Fruit fly (Drosophila melanogaster) whole organism, embryonic: ENCODE data around the gene CG10602.

ENCODE experiments used
- Atf3 ChIP-seq: fragments of 200-800 bp; sonication (Bioruptor generic); optimal IDR thresholded peaks from 3 replicates; lab custom pipeline; 2016; ENCODE audit warnings: missing biosample characterization, missing genetic modification characterization
- Awh ChIP-seq: fragments of 200-800 bp; sonication (Bioruptor generic); IDR thresholded peaks from 2 replicates; pipeline ENCODE4, ENCODE4 v1.3.6; 2022; ENCODE audit warnings: missing biosample characterization, missing genetic modification characterization
- Bgb ChIP-seq: fragments of 200-800 bp; sonication (Bioruptor generic); IDR thresholded peaks from 2 replicates; pipeline ENCODE4 v1.3.6; 2022; ENCODE audit warnings: missing biosample characterization, missing genetic modification characterization; ENCODE audit not compliant: partially characterized antibody
- C15 ChIP-seq: fragments of 200-800 bp; sonication (Bioruptor generic); IDR thresholded peaks from 3 replicates; pipeline ENCODE4 v1.3.6; 2022; ENCODE audit warnings: missing biosample characterization, missing genetic modification characterization
- CG1024 ChIP-seq: fragments of 200-800 bp; sonication (Bioruptor generic); IDR thresholded peaks from 2 replicates; pipeline ENCODE4 v1.3.6; 2022; ENCODE audit warnings: missing biosample characterization, missing genetic modification characterization
- CG11247 ChIP-seq: fragments of 200-800 bp; sonication (Bioruptor generic); IDR thresholded peaks from 2 replicates; pipeline ENCODE4 v1.3.6; 2022; ENCODE audit warnings: missing biosample characterization, missing genetic modification characterization
- CG11696 ChIP-seq: fragments of 200-800 bp; sonication (Bioruptor generic); IDR thresholded peaks from 2 replicates; pipeline ENCODE4 v1.3.6; 2022; ENCODE audit warnings: missing biosample characterization, missing genetic modification characterization
- CG12071 ChIP-seq: fragments of 200-800 bp; sonication (Bioruptor generic); optimal IDR thresholded peaks from 3 replicates; lab custom pipeline; 2018; ENCODE audit warnings: missing biosample characterization, mild to moderate bottlenecking, missing genetic modification characterization
- CG12299 ChIP-seq: fragments of 200-800 bp; sonication (Bioruptor generic); optimal IDR thresholded peaks from 2 replicates; lab custom pipeline; 2018; ENCODE audit warnings: missing biosample characterization, mild to moderate bottlenecking, missing genetic modification characterization
- CG1233 ChIP-seq: fragments of 200-800 bp; sonication (Bioruptor generic); optimal IDR thresholded peaks from 4 replicates; lab custom pipeline; 2018; ENCODE audit warnings: missing biosample characterization, mild to moderate bottlenecking, missing genetic modification characterization
- CG17829 ChIP-seq: fragments of 200-800 bp; optimal IDR thresholded peaks from 2 replicates; lab custom pipeline; 2019; ENCODE audit warnings: missing biosample characterization, mild to moderate bottlenecking, missing genetic modification characterization, moderate library complexity
- CG18011 ChIP-seq: fragments of 200-800 bp; sonication (Bioruptor generic); optimal IDR thresholded peaks from 2 replicates; lab custom pipeline; 2017; ENCODE audit warnings: missing biosample characterization, missing genetic modification characterization, mild to moderate bottlenecking, moderate library complexity, missing genotype
- CG18764 ChIP-seq: fragments of 200-800 bp; sonication (Bioruptor generic); optimal IDR thresholded peaks from 3 replicates; lab custom pipeline; 2016; ENCODE audit warnings: missing biosample characterization, missing genetic modification characterization
- CG31365 ChIP-seq: fragments of 200-800 bp; sonication (Bioruptor generic); optimal IDR thresholded peaks from 2 replicates; lab custom pipeline; 2018; ENCODE audit warnings: missing biosample characterization, mild to moderate bottlenecking, missing genetic modification characterization
- CG42726 ChIP-seq: fragments of 200-800 bp; sonication (Bioruptor generic); IDR thresholded peaks from 2 replicates; pipeline ENCODE4 v1.3.6; 2022; ENCODE audit warnings: missing biosample characterization, missing genetic modification characterization; ENCODE audit not compliant: partially characterized antibody
- CG4707 ChIP-seq: fragments of 200-800 bp; sonication (Bioruptor generic); optimal IDR thresholded peaks from 2 replicates; lab custom pipeline; 2018; ENCODE audit warnings: missing biosample characterization, mild to moderate bottlenecking, missing genetic modification characterization, moderate library complexity
- CG6654 ChIP-seq: fragments of 200-800 bp; sonication (Bioruptor generic); optimal IDR thresholded peaks from 2 replicates; lab custom pipeline; 2017; ENCODE audit warnings: missing biosample characterization, mild to moderate bottlenecking, missing genetic modification characterization
- CG7963 ChIP-seq: fragments of 200-800 bp; sonication (Bioruptor generic); IDR thresholded peaks from 3 replicates; pipeline ENCODE4 v1.3.6; 2022; ENCODE audit warnings: missing biosample characterization, missing genetic modification characterization; ENCODE audit not compliant: partially characterized antibody
- CG8944 ChIP-seq: fragments of 200-800 bp; sonication (Bioruptor generic); optimal IDR thresholded peaks from 3 replicates; lab custom pipeline; 2016; ENCODE audit warnings: missing biosample characterization, missing genetic modification characterization
- CG9817 ChIP-seq: fragments of 200-800 bp; sonication (Bioruptor generic); optimal IDR thresholded peaks from 2 replicates; lab custom pipeline; 2018; ENCODE audit warnings: missing biosample characterization, mild to moderate bottlenecking, missing genetic modification characterization, moderate library complexity
- CTCF ChIP-seq: fragments of 200-800 bp; sonication (Bioruptor generic); optimal IDR thresholded peaks from 2 replicates; lab custom pipeline; 2017; ENCODE audit warnings: missing biosample characterization, mild to moderate bottlenecking, missing genetic modification characterization, moderate library complexity
- CoRest ChIP-seq: fragments of 200-800 bp; sonication (Bioruptor generic); optimal IDR thresholded peaks from 3 replicates; lab custom pipeline; 2018; ENCODE audit warnings: missing biosample characterization, mild to moderate bottlenecking, missing genetic modification characterization, moderate library complexity
- Dip2 ChIP-seq: fragments of 200-800 bp; sonication (Bioruptor generic); IDR thresholded peaks from 2 replicates; pipeline ENCODE4 v1.3.6; 2022; ENCODE audit warnings: missing biosample characterization, missing genetic modification characterization
- Ets65A ChIP-seq: fragments of 200-800 bp; sonication (Bioruptor generic); peaks from one replicate; lab custom pipeline; 2016; ENCODE audit warnings: missing biosample characterization, missing genetic modification characterization
- HLH3B ChIP-seq: fragments of 200-800 bp; sonication (Bioruptor generic); IDR thresholded peaks from 2 replicates; pipeline ENCODE4 v1.3.6; 2022; ENCODE audit warnings: missing biosample characterization, missing genetic modification characterization
- Hand ChIP-seq: fragments of 200-800 bp; sonication (Bioruptor generic); optimal IDR thresholded peaks from 2 replicates; lab custom pipeline; 2017; ENCODE audit warnings: mild to moderate bottlenecking, missing biosample characterization, missing genetic modification reagents, missing genetic modification characterization
- Hr3 ChIP-seq: fragments of 200-800 bp; sonication (Bioruptor generic); optimal IDR thresholded peaks from 3 replicates; lab custom pipeline; 2016; ENCODE audit warnings: missing biosample characterization, missing genetic modification characterization
- Jarid2 ChIP-seq: fragments of 200-800 bp; sonication (Bioruptor generic); optimal IDR thresholded peaks from 3 replicates; lab custom pipeline; 2017; ENCODE audit warnings: mild to moderate bottlenecking, missing biosample characterization, missing genetic modification reagents, missing genetic modification characterization
- MTF-1 ChIP-seq: fragments of 200-800 bp; sonication (Bioruptor generic); optimal IDR thresholded peaks from 2 replicates; lab custom pipeline; 2018; ENCODE audit warnings: missing biosample characterization, mild to moderate bottlenecking, missing genetic modification characterization, borderline replicate concordance
- Pdp1 ChIP-seq, 2 experiments: fragments of 200-800 bp; sonication (Bioruptor generic); optimal IDR thresholded peaks; 3 replicates each; lab custom pipeline; 2016; ENCODE audit warnings: missing biosample characterization in 2 of 2, missing genetic modification characterization in 2 of 2, mild to moderate bottlenecking in 1 of 2, moderate library complexity in 1 of 2
- Ptx1 ChIP-seq: fragments of 200-800 bp; sonication (Bioruptor generic); IDR thresholded peaks from 2 replicates; pipeline ENCODE4 v1.3.6; 2022; ENCODE audit warnings: missing biosample characterization, missing genetic modification characterization
- Sox102F ChIP-seq: fragments of 200-800 bp; sonication (Bioruptor generic); optimal IDR thresholded peaks from 2 replicates; lab custom pipeline; 2018; ENCODE audit warnings: missing biosample characterization, mild to moderate bottlenecking, missing genetic modification characterization, moderate library complexity
- Trl ChIP-seq, 3 experiments: fragments of >200 bp in 2 of 3; fragments of 200-800 bp in 1 of 3; sonication (Bioruptor generic) in 1 of 3; optimal IDR thresholded peaks; 2 replicates in 1 of 3; 3 replicates in 2 of 3; lab custom pipeline; 2016 to 2017; ENCODE audit warnings: missing biosample characterization in 1 of 3, missing genetic modification characterization in 1 of 3
- Usf ChIP-seq: fragments of 200-800 bp; sonication (Bioruptor generic); optimal IDR thresholded peaks from 2 replicates; lab custom pipeline; 2017; ENCODE audit warnings: missing genotype, missing biosample characterization, missing genetic modification characterization
- Xbp1 ChIP-seq: fragments of 200-800 bp; sonication (Bioruptor generic); optimal IDR thresholded peaks from 3 replicates; lab custom pipeline; 2016; ENCODE audit warnings: missing biosample characterization, mild to moderate bottlenecking, missing genetic modification characterization
- az2 ChIP-seq: fragments of 200-800 bp; sonication (Bioruptor generic); optimal IDR thresholded peaks from 3 replicates; lab custom pipeline; 2016; ENCODE audit warnings: missing biosample characterization, missing genetic modification characterization
- br ChIP-seq: fragments of >200 bp; optimal IDR thresholded peaks from 2 replicates; lab custom pipeline; 2017
- dmrt11E ChIP-seq: fragments of 200-800 bp; sonication (Bioruptor generic); optimal IDR thresholded peaks from 3 replicates; lab custom pipeline; 2018; ENCODE audit warnings: missing biosample characterization, mild to moderate bottlenecking, missing genetic modification characterization, moderate library complexity
- en ChIP-seq: fragments of 200-800 bp; sonication (Bioruptor generic); optimal IDR thresholded peaks from 2 replicates; lab custom pipeline; 2016; ENCODE audit warnings: missing biosample characterization, missing genetic modification characterization
- jigr1 ChIP-seq: fragments of 200-800 bp; sonication (Bioruptor generic); IDR thresholded peaks from 3 replicates; pipeline ENCODE4 v1.3.6; 2022; ENCODE audit warnings: missing biosample characterization, missing genetic modification characterization
- lov ChIP-seq, 2 experiments: fragments of 200-800 bp in 1 of 2; fragments of >200 bp in 1 of 2; sonication (Bioruptor generic) in 1 of 2; IDR thresholded peaks in 1 of 2; optimal IDR thresholded peaks in 1 of 2; 2 replicates in 1 of 2; 3 replicates in 1 of 2; pipeline versions ENCODE4 v1.3.6 to Lab custom; 2017 to 2022; ENCODE audit warnings: missing biosample characterization in 1 of 2, missing genetic modification characterization in 1 of 2
- oc ChIP-seq: fragments of 200-800 bp; sonication (Bioruptor generic); optimal IDR thresholded peaks from 2 replicates; lab custom pipeline; 2018; ENCODE audit warnings: missing biosample characterization, mild to moderate bottlenecking, missing genetic modification characterization, moderate library complexity
- pita ChIP-seq: fragments of 200-800 bp; sonication (Bioruptor generic); optimal IDR thresholded peaks from 2 replicates; lab custom pipeline; 2017; ENCODE audit warnings: missing biosample characterization, mild to moderate bottlenecking, missing genetic modification characterization
- prd ChIP-seq, 3 experiments: fragments of >200 bp in 2 of 3; fragments of 200-800 bp in 1 of 3; sonication (Bioruptor generic) in 1 of 3; optimal IDR thresholded peaks in 2 of 3; IDR thresholded peaks in 1 of 3; 2 replicates in 2 of 3; 3 replicates in 1 of 3; pipeline versions ENCODE4 v1.3.6 to Lab custom; 2017 to 2022; ENCODE audit warnings: missing biosample characterization in 1 of 3, missing genetic modification characterization in 1 of 3
- sens ChIP-seq: fragments of 200-800 bp; sonication (Bioruptor generic); peaks from one replicate; lab custom pipeline; 2016; ENCODE audit warnings: missing biosample characterization, missing genetic modification characterization
- so ChIP-seq: fragments of 200-800 bp; sonication (Bioruptor generic); IDR thresholded peaks from 3 replicates; pipeline ENCODE4 v1.3.6; 2022; ENCODE audit warnings: missing biosample characterization, missing genetic modification characterization
- sob ChIP-seq: fragments of 200-800 bp; sonication (Bioruptor generic); IDR thresholded peaks from 2 replicates; pipeline ENCODE4 v1.3.6; 2022; ENCODE audit warnings: missing biosample characterization, missing genetic modification characterization
- stwl ChIP-seq: fragments of 200-800 bp; sonication (Bioruptor generic); optimal IDR thresholded peaks from 3 replicates; lab custom pipeline; 2018; ENCODE audit warnings: missing biosample characterization, mild to moderate bottlenecking, missing genetic modification characterization, moderate library complexity
- tap ChIP-seq: fragments of 200-800 bp; optimal IDR thresholded peaks from 3 replicates; lab custom pipeline; 2019; ENCODE audit warnings: missing biosample characterization, mild to moderate bottlenecking, missing genetic modification characterization, moderate library complexity
- trem ChIP-seq: fragments of 200-800 bp; optimal IDR thresholded peaks from 3 replicates; lab custom pipeline; 2019; ENCODE audit warnings: missing biosample characterization, mild to moderate bottlenecking, missing genetic modification characterization, moderate library complexity

Gene CG10602

DNA sequence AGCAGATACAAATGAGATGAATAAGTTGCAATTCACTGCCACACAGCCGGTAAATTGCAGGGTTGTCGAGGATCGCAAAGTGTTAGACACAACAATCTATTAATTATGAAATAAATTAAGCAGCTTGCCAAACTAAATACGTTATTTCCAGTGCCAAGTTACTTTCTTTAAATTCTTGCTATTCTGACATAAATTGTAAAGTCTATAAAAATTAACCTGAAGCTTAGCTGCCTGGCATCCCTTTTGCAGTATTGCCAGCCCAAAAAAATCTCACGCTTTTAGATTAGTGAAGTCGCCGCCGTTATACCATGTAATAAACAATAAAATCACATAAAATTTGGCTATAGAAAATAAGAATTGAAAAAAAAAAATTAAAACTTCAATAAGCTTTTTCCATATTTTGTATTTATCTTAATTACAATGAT, 1.4 kb downstream of the CG10602 start (continued):
- TF ChIP-seq CG17829 (tag; lab: Kevin White, UChicago) (peak; percentile 94), CoRest (peak; percentile 94), tap (peak; percentile 92), Jarid2 (GFP tag; lab: Kevin White, UChicago) (peak; percentile 60), CG18764 (GFP tag; lab: Kevin White, UChicago) (peak; percentile 90), MTF-1 (peak; percentile 80), CG31365 (peak; percentile 70), Xbp1 (peak; percentile 94), oc (tag; lab: Kevin White, UChicago) (peak; percentile 93), C15 (peak; percentile 79; the same call in 1 of the 3 replicates), pita (GFP tag; lab: Kevin White, UChicago) (no peak), Usf (peak; percentile 80), Sox102F (GFP tag; lab: Kevin White, UChicago) (peak; percentile 94), Hr3 (GFP tag; lab: Kevin White, UChicago) (peak; percentile 87), CG9817 (tag; lab: Kevin White, UChicago) (peak; percentile 95), CG18011 (GFP tag; lab: Kevin White, UChicago) (peak; percentile 84), br (no peak), en (GFP tag; lab: Kevin White, UChicago) (peak; percentile 75), Atf3 (GFP tag; lab: Kevin White, UChicago) (peak; percentile 81), Bgb (GFP tag; lab: Robert Waterston, UW) (no peak), prd (optimal IDR thresholded peaks at IDR 0.05; lab: Kevin White, UChicago) (no peak), prd (GFP tag; IDR thresholded peaks at IDR 0.05; lab: Robert Waterston, UW) (peak; percentile 90), CG11696 (peak; percentile 86), so (GFP tag; lab: Robert Waterston, UW) (peak; percentile 76; the same call in 2 of the 3 replicates), CG1233 (GFP tag; lab: Kevin White, UChicago) (peak; percentile 90), trem (tag; lab: Kevin White, UChicago) (peak; percentile 80), Pdp1 (GFP tag; optimal IDR thresholded peaks at IDR 0.05; lab: Kevin White, UChicago) (peak; percentile 69 to 78), lov (optimal IDR thresholded peaks at IDR 0.05; lab: Kevin White, UChicago) (no peak), lov (GFP tag; IDR thresholded peaks at IDR 0.05; lab: Robert Waterston, UW) (peak; percentile 85; the same call in 2 of the 3 replicates), CG11247 (GFP tag; lab: Robert Waterston, UW) (peak; percentile 81), Ptx1 (GFP tag; lab: Robert Waterston, UW) (peak; percentile 88), Ets65A (GFP tag; lab: Kevin White, UChicago) (peak; percentile 93), CTCF (GFP tag; lab: Kevin White, UChicago) (peak; percentile 40), CG4707 (GFP tag; lab: Kevin White, UChicago) (peak; percentile 82), stwl (tag; lab: Kevin White, UChicago) (peak; percentile 61), Hand (GFP tag; lab: Kevin White, UChicago) (peak; percentile 73), CG42726 (GFP tag; lab: Robert Waterston, UW) (no peak), CG12299 (peak; percentile 91), jigr1 (GFP tag; lab: Robert Waterston, UW) (peak; percentile 55; the same call in 2 of the 3 replicates), HLH3B (GFP tag; lab: Robert Waterston, UW) (peak; percentile 87), CG6654 (GFP tag; lab: Kevin White, UChicago) (peak; percentile 79), CG8944 (peak; percentile 88), Awh (GFP tag; lab: Robert Waterston, UW) (peak; percentile 93), Dip2 (no peak), sob (GFP tag; lab: Robert Waterston, UW) (peak; percentile 90), CG12071 (GFP tag; lab: Kevin White, UChicago) (peak; percentile 88), Trl (optimal IDR thresholded peaks at IDR 0.05; lab: Kevin White, UChicago) (no peak), Trl (GFP tag; optimal IDR thresholded peaks at IDR 0.05; lab: Kevin White, UChicago) (peak; percentile 80), sens (GFP tag; lab: Kevin White, UChicago) (peak; percentile 97), CG1024 (GFP tag; lab: Robert Waterston, UW) (peak; percentile 81), dmrt11E (peak; percentile 80), CG7963 (no peak), az2 (GFP tag; lab: Kevin White, UChicago) (peak; percentile 92)
